Worm (Caenorhabditis elegans) whole organism, L4 larva: ENCODE measurements around the gene Y53F4B.43.

Source experiments
- D1046.2 ChIP-seq: fragments of 200-800 bp; sonication (Bioruptor generic); IDR thresholded peaks from 2 replicates; pipeline ENCODE4 v1.3.6; 2022; ENCODE audit warnings: missing genetic modification characterization, missing compliant biosample characterization
- F10B5.3 ChIP-seq: sonication (generic microtip); optimal IDR thresholded peaks from 2 replicates; lab custom pipeline; 2016; ENCODE audit warnings: mild to moderate bottlenecking, missing genetic modification characterization, missing compliant biosample characterization
- Y105C5A.15 ChIP-seq: fragments of 200-800 bp; sonication (Bioruptor generic); IDR thresholded peaks from 2 replicates; pipeline ENCODE4 v1.3.6; 2022; ENCODE audit warnings: missing genetic modification characterization, missing compliant biosample characterization
- Y48G9A.11 ChIP-seq: fragments of 200-800 bp; sonication (Bioruptor generic); IDR thresholded peaks from 2 replicates; pipeline ENCODE4 v1.3.6; 2022; ENCODE audit warnings: missing genetic modification reagents, missing genetic modification characterization, missing compliant biosample characterization
- ZK337.2 ChIP-seq: fragments of 200-800 bp; sonication (Bioruptor generic); IDR thresholded peaks from 2 replicates; pipeline ENCODE4 v1.3.6; 2022; ENCODE audit warnings: missing genetic modification reagents, missing genetic modification characterization, missing compliant biosample characterization
- ZK546.5 ChIP-seq, 2 experiments: sonication (generic microtip); optimal IDR thresholded peaks; 2 replicates each; lab custom pipeline; 2017; ENCODE audit warnings: missing biosample characterization in 2 of 2, missing genetic modification characterization in 2 of 2
- ama-1 ChIP-seq: fragments of 150-350 bp; optimal IDR thresholded peaks from 2 replicates; lab custom pipeline; 2014; ENCODE audit warnings: inconsistent platforms, mixed read lengths
- attf-4 ChIP-seq: sonication (generic microtip); optimal IDR thresholded peaks from 3 replicates; lab custom pipeline; 2017; ENCODE audit warnings: missing biosample characterization, missing genetic modification characterization
- ceh-44 ChIP-seq: fragments of 200-800 bp; sonication (Bioruptor generic); IDR thresholded peaks from 2 replicates; pipeline ENCODE4 v1.3.6; 2022; ENCODE audit warnings: missing genetic modification reagents, missing genetic modification characterization, missing compliant biosample characterization
- ceh-82 ChIP-seq: sonication (generic microtip); optimal IDR thresholded peaks from 2 replicates; lab custom pipeline; 2017; ENCODE audit warnings: missing biosample characterization, missing genetic modification characterization
- ces-1 ChIP-seq: fragments of 150-350 bp; sonication (generic microtip); optimal IDR thresholded peaks from 4 replicates; lab custom pipeline; 2014; ENCODE audit warnings: missing biosample characterization, missing genetic modification reagents, missing genetic modification characterization
- cey-2 ChIP-seq: sonication (generic microtip); optimal IDR thresholded peaks from 3 replicates; lab custom pipeline; 2017; ENCODE audit warnings: missing genetic modification characterization, mild to moderate bottlenecking, missing compliant biosample characterization, antibody characterized with exemption, borderline replicate concordance; ENCODE audit not compliant: insufficient read depth
- ctbp-1 ChIP-seq: fragments of 200-800 bp; sonication (Bioruptor generic); IDR thresholded peaks from 2 replicates; pipeline ENCODE4 v1.3.6; 2022; ENCODE audit warnings: missing genetic modification reagents, missing genetic modification characterization, missing compliant biosample characterization
- daf-12 ChIP-seq: fragments of 150-350 bp; optimal IDR thresholded peaks from 2 replicates; lab custom pipeline; 2014; ENCODE audit warnings: missing biosample characterization, missing genetic modification reagents, missing genetic modification characterization
- daf-8 ChIP-seq: fragments of 200-800 bp; sonication (Bioruptor generic); IDR thresholded peaks from 2 replicates; pipeline ENCODE4 v1.3.6; 2022; ENCODE audit warnings: missing genetic modification characterization, missing compliant biosample characterization
- dve-1 ChIP-seq: sonication (generic microtip); optimal IDR thresholded peaks from 2 replicates; lab custom pipeline; 2017; ENCODE audit warnings: antibody characterized with exemption, mild to moderate bottlenecking, missing genetic modification characterization, missing compliant biosample characterization; ENCODE audit not compliant: insufficient read depth
- fkh-10 ChIP-seq: fragments of 150-350 bp; optimal IDR thresholded peaks from 2 replicates; lab custom pipeline; 2014; ENCODE audit warnings: missing biosample characterization, missing genetic modification reagents, missing genetic modification characterization
- fos-1 ChIP-seq: fragments of 150-350 bp; optimal IDR thresholded peaks from 2 replicates; lab custom pipeline; 2014; ENCODE audit warnings: missing biosample characterization, missing genetic modification characterization
- gei-8 ChIP-seq: fragments of 200-800 bp; sonication (Bioruptor generic); optimal IDR thresholded peaks from 2 replicates; lab custom pipeline; 2018; ENCODE audit warnings: mild to moderate bottlenecking, missing genetic modification characterization, missing compliant biosample characterization
- hlh-30 ChIP-seq: sonication (generic microtip); optimal IDR thresholded peaks from 2 replicates; lab custom pipeline; 2017; ENCODE audit warnings: antibody characterized with exemption, mild to moderate bottlenecking, missing genetic modification characterization, missing compliant biosample characterization; ENCODE audit not compliant: insufficient read depth
- lim-7 ChIP-seq: fragments of 200-800 bp; sonication (Bioruptor generic); IDR thresholded peaks from 2 replicates; pipeline ENCODE4 v1.3.6; 2022; ENCODE audit warnings: missing genetic modification characterization, missing compliant biosample characterization
- lin-13 ChIP-seq: fragments of 150-350 bp; optimal IDR thresholded peaks from 2 replicates; lab custom pipeline; 2014; ENCODE audit warnings: missing biosample characterization, missing genetic modification reagents, missing genetic modification characterization
- lir-3 ChIP-seq: sonication (generic microtip); optimal IDR thresholded peaks from 2 replicates; lab custom pipeline; 2016; ENCODE audit warnings: mild to moderate bottlenecking, missing genetic modification characterization, missing compliant biosample characterization
- madf-5 ChIP-seq, 2 experiments: fragments of 200-800 bp; sonication (Bioruptor generic); IDR thresholded peaks; 2 replicates each; pipeline ENCODE4 v1.3.6; 2022; ENCODE audit warnings: missing compliant biosample characterization in 2 of 2, missing genetic modification characterization in 2 of 2
- madf-9 ChIP-seq: fragments of 200-800 bp; sonication (Bioruptor generic); conservative IDR thresholded peaks from 2 replicates; pipeline ENCODE4 v1.3.6; 2022; ENCODE audit warnings: missing genetic modification reagents, missing genetic modification characterization, missing compliant biosample characterization
- mdt-29 ChIP-seq: fragments of 200-800 bp; sonication (Bioruptor generic); IDR thresholded peaks from 2 replicates; pipeline ENCODE4 v1.3.6; 2022; ENCODE audit warnings: missing genetic modification reagents, missing genetic modification characterization, missing compliant biosample characterization
- mes-2 ChIP-seq: sonication (generic microtip); optimal IDR thresholded peaks from 2 replicates; lab custom pipeline; 2016; ENCODE audit warnings: missing genotype, mild to moderate bottlenecking, missing genetic modification characterization, missing compliant biosample characterization; ENCODE audit not compliant: poor library complexity, severe bottlenecking
- mxl-3 ChIP-seq: fragments of 200-800 bp; sonication (Bioruptor generic); optimal IDR thresholded peaks from 2 replicates; lab custom pipeline; 2018; ENCODE audit warnings: mild to moderate bottlenecking, missing genetic modification characterization, missing compliant biosample characterization
- nhr-102 ChIP-seq: sonication (generic microtip); optimal IDR thresholded peaks from 2 replicates; lab custom pipeline; 2016; ENCODE audit warnings: mild to moderate bottlenecking, missing genetic modification characterization, moderate library complexity, missing compliant biosample characterization
- nhr-111 ChIP-seq: fragments of 200-800 bp; sonication (Bioruptor generic); optimal IDR thresholded peaks from 2 replicates; lab custom pipeline; 2018; ENCODE audit warnings: mild to moderate bottlenecking, missing genetic modification characterization, missing compliant biosample characterization
- nhr-25 ChIP-seq: sonication (generic microtip); optimal IDR thresholded peaks from 2 replicates; lab custom pipeline; 2017; ENCODE audit warnings: missing genetic modification characterization, mild to moderate bottlenecking, missing compliant biosample characterization, antibody characterized with exemption, moderate library complexity, borderline replicate concordance; ENCODE audit not compliant: insufficient read depth
- nhr-42 ChIP-seq: fragments of 200-800 bp; sonication (Bioruptor generic); IDR thresholded peaks from 2 replicates; pipeline ENCODE4 v1.3.6; 2022; ENCODE audit warnings: missing genetic modification characterization, missing compliant biosample characterization
- nhr-6 ChIP-seq: fragments of 150-350 bp; optimal IDR thresholded peaks from 2 replicates; lab custom pipeline; 2014; ENCODE audit warnings: missing biosample characterization, missing genetic modification characterization
- nhr-76 ChIP-seq: fragments of 150-350 bp; optimal IDR thresholded peaks from 2 replicates; lab custom pipeline; 2014; ENCODE audit warnings: missing biosample characterization, missing genetic modification characterization
- saeg-2 ChIP-seq: fragments of 200-800 bp; sonication (Bioruptor generic); IDR thresholded peaks from 2 replicates; pipeline ENCODE4 v1.3.6; 2022; ENCODE audit warnings: missing genetic modification reagents, missing genetic modification characterization, missing compliant biosample characterization
- set-16 ChIP-seq: fragments of 200-800 bp; sonication (Bioruptor generic); IDR thresholded peaks from 2 replicates; pipeline ENCODE4 v1.3.6; 2022; ENCODE audit warnings: missing genetic modification reagents, missing genetic modification characterization, missing compliant biosample characterization
- tag-97 ChIP-seq: fragments of 200-800 bp; sonication (Bioruptor generic); IDR thresholded peaks from 2 replicates; pipeline ENCODE4 v1.3.6; 2022; ENCODE audit warnings: missing genetic modification characterization, missing compliant biosample characterization
- tra-1 ChIP-seq: fragments of 200-800 bp; sonication (Bioruptor generic); IDR thresholded peaks from 2 replicates; pipeline ENCODE4 v1.3.6; 2022; ENCODE audit warnings: missing genetic modification reagents, missing genetic modification characterization, missing compliant biosample characterization
- unc-62 ChIP-seq, 3 experiments: fragments of 150-350 bp in 1 of 3; sonication (generic microtip); optimal IDR thresholded peaks in 2 of 3; peaks in 1 of 3; 1 replicate in 1 of 3; 2 replicates in 2 of 3; lab custom pipeline; 2014 to 2017; ENCODE audit warnings: missing biosample characterization in 3 of 3, missing genetic modification characterization in 3 of 3, missing genetic modification reagents in 3 of 3, missing genotype in 1 of 3
- vab-7 ChIP-seq: fragments of 200-800 bp; sonication (Bioruptor generic); IDR thresholded peaks from 2 replicates; pipeline ENCODE4 v1.3.6; 2022; ENCODE audit warnings: missing genetic modification reagents, missing genetic modification characterization, missing compliant biosample characterization
- zag-1 ChIP-seq: fragments of 150-350 bp; optimal IDR thresholded peaks from 2 replicates; lab custom pipeline; 2014; ENCODE audit warnings: missing biosample characterization, missing genetic modification characterization
- zfp-3 ChIP-seq: fragments of 200-800 bp; sonication (Bioruptor generic); conservative IDR thresholded peaks from 2 replicates; pipeline ENCODE4 v1.3.6; 2022; ENCODE audit warnings: missing genetic modification reagents, missing genetic modification characterization, missing compliant biosample characterization
- zip-2 ChIP-seq: fragments of 150-350 bp; optimal IDR thresholded peaks from 2 replicates; lab custom pipeline; 2014; ENCODE audit warnings: missing biosample characterization, missing genetic modification characterization
- ztf-7 ChIP-seq: fragments of 150-350 bp; optimal IDR thresholded peaks from 2 replicates; lab custom pipeline; 2014; ENCODE audit warnings: missing biosample characterization, missing genetic modification characterization

Y53F4B.43 gene

ce11 chrII:15025599-15026164 lies 37.4 kb downstream of the Y53F4B.43 start, which contains the start of gene cmtr-1 (continued):
- TF ChIP-seq tra-1 (GFP tag; lab: Robert Waterston, UW) (peak; percentile 76), fkh-10 (GFP tag; lab: Kevin White, UChicago) (peak; percentile 83), nhr-76 (tag; lab: Kevin White, UChicago) (no peak), saeg-2 (peak; percentile 78), lir-3 (tag; lab: Kevin White, UChicago) (peak; percentile 54), dve-1 (peak; percentile 99), F10B5.3 (tag; lab: Kevin White, UChicago) (peak; percentile 91), vab-7 (peak; percentile 85), ama-1 (lab: Kevin White, UChicago) (peak; percentile 96), hlh-30 (peak; percentile 87), tag-97 (GFP tag; lab: Robert Waterston, UW) (no peak), zag-1 (tag; lab: Kevin White, UChicago) (no peak), ztf-7 (tag; lab: Kevin White, UChicago) (peak; percentile 93)
- TF ChIP-seq, all 104 proteins: peak for 79

ce11 chrII:15026389-15026788 lies 38.1 kb downstream of the Y53F4B.43 start:
- TF ChIP-seq D1046.2 (GFP tag; lab: Robert Waterston, UW), result no peak
- TF ChIP-seq ces-1 (GFP tag; lab: Kevin White, UChicago), result no peak
- no peak for TF ChIP-seq gei-8 (GFP tag; lab: Kevin White, UChicago)
- no peak for TF ChIP-seq mdt-29 (GFP tag; lab: Robert Waterston, UW)
- TF ChIP-seq ZK337.2 (GFP tag; lab: Robert Waterston, UW), result no peak
- no peak for TF ChIP-seq daf-12 (tag; lab: Kevin White, UChicago)
- TF ChIP-seq nhr-111 (GFP tag; lab: Kevin White, UChicago), result no peak
- TF ChIP-seq set-16 (GFP tag; lab: Robert Waterston, UW), result peak; percentile 87
- TF ChIP-seq tra-1 (GFP tag; lab: Robert Waterston, UW), result no peak
- no peak for TF ChIP-seq attf-4 (tag; lab: Kevin White, UChicago)
- TF ChIP-seq nhr-42 (GFP tag; lab: Robert Waterston, UW), result 0 out of 2 replicates have a peak, but pooled peaks have one; percentile 54

DNA sequence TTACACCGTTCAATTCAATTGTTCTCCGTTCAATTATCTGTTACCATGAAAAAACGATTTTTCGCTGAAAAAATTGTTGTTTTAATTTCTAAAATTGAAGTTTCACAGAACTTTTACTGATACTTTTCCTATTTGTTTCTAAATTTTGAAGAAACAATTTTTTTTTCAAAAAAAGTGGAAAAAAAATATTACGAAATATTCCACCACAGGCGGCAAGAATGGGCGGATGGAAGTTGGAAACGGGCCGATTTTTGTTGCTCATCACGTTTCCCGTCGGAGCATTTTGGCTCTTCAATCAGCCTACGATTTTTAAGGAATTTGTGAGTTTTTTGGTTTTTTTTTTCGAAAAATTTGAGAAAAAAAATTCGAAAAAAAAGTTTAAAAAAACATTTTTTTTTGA lies 49.5 kb downstream of the Y53F4B.43 start, which contains the start of gene Y53F4B.14:
Gene Y53F4B.14, plus strand, starts transcription at position 210 of the 400 bp plus-strand sequence.
- TF ChIP-seq attf-4 (tag; lab: Kevin White, UChicago) (no peak), saeg-2 (no peak), zip-2 (tag; lab: Kevin White, UChicago) (peak; percentile 81), nhr-42 (GFP tag; lab: Robert Waterston, UW) (0 out of 2 replicates have a peak, but pooled peaks have one; percentile 7), ZK546.5 (tag; optimal IDR thresholded peaks at IDR 0.05; lab: Kevin White, UChicago) (no peak), daf-8 (no peak), lin-13 (GFP tag; lab: Kevin White, UChicago) (no peak), ceh-82 (tag; lab: Kevin White, UChicago) (no peak), zfp-3 (GFP tag; lab: Robert Waterston, UW) (no peak), mxl-3 (GFP tag; lab: Kevin White, UChicago) (no peak)

DNA sequence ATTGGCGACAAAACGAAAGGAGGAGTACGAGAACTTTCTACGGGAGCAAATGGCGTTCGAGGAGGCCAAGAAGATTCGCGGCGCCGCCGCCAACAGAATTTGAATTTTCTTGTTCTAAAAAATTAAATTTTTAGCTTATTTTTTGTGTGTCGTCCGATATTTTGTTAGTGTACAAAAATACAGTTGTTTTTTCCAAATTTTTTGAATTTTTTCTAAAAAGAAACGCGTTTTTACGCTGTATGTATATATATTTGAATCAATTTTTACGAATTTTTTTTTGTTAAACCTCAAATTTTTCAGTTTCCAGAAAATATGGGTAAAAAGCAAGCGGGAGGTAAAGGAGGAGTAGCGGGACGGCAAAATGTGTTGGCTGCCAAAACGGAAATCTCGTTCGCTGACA lies 50.8 kb downstream of the Y53F4B.43 start, which contains the start of gene trip-4:
Gene trip-4, plus strand, starts transcription at position 301 of the 400 bp plus-strand sequence.
- TF ChIP-seq tag-97 (GFP tag; lab: Robert Waterston, UW) (no peak), madf-9 (GFP tag; lab: Robert Waterston, UW) (no peak), ctbp-1 (GFP tag; lab: Robert Waterston, UW) (no peak), Y48G9A.11 (GFP tag; lab: Robert Waterston, UW) (no peak), fos-1 (tag; lab: Kevin White, UChicago) (no peak), nhr-6 (no peak), madf-5 (GFP tag; IDR thresholded peaks at IDR 0.05; lab: Robert Waterston, UW) (no peak), mes-2 (no peak), ceh-44 (GFP tag; lab: Robert Waterston, UW) (no peak), nhr-76 (tag; lab: Kevin White, UChicago) (no peak), cey-2 (no peak), mdt-29 (GFP tag; lab: Robert Waterston, UW) (no peak), lim-7 (GFP tag; lab: Robert Waterston, UW) (no peak), ama-1 (lab: Kevin White, UChicago) (no peak), nhr-102 (tag; lab: Kevin White, UChicago) (no peak), nhr-25 (no peak), Y105C5A.15 (GFP tag; lab: Robert Waterston, UW) (no peak), unc-62 (GFP tag; optimal IDR thresholded peaks at IDR 0.05 in 1 of 2; lab: Kevin White, UChicago) (no peak), unc-62 (tag; optimal IDR thresholded peaks at IDR 0.05; lab: Kevin White, UChicago) (no peak)
